Worm (Caenorhabditis elegans) whole organism, L4/young adult: Measurements from ENCODE around the gene fbxb-44.

Experiments used
- W03F9.2 ChIP-seq: fragments of 150-350 bp; optimal IDR thresholded peaks from 2 replicates; lab custom pipeline; 2014; ENCODE audit warnings: missing biosample characterization, missing genetic modification characterization
- him-1 ChIP-seq: sonication (generic microtip); optimal IDR thresholded peaks from 2 replicates; lab custom pipeline; 2016; ENCODE audit warnings: missing genotype, missing genetic modification reagents, missing genetic modification characterization, missing compliant biosample characterization

ce11 chrII:1504266-1504665, 34.4 kb upstream of the fbxb-44 start, which contains the start of gene fdgt-1:
- no peak for TF ChIP-seq him-1 (tag; lab: Kevin White, UChicago)
- no peak for TF ChIP-seq W03F9.2 (tag; lab: Kevin White, UChicago)
